Fruit fly (Drosophila melanogaster) whole organism, embryonic: ENCODE data around the gene CG9673.
A peak's percentile ranks its signal among the peaks of the same experiment; 100 is the strongest.

Experiments
- Adf1 ChIP-seq: fragments of 200-800 bp; sonication (Bioruptor generic); IDR thresholded peaks from 2 replicates; pipeline ENCODE4 v1.3.6; 2022; ENCODE audit warnings: missing biosample characterization, missing genetic modification characterization
- Awh ChIP-seq: fragments of 200-800 bp; sonication (Bioruptor generic); IDR thresholded peaks from 2 replicates; pipeline ENCODE4, ENCODE4 v1.3.6; 2022; ENCODE audit warnings: missing biosample characterization, missing genetic modification characterization
- B-H2 ChIP-seq: fragments of 200-800 bp; sonication (Bioruptor generic); optimal IDR thresholded peaks from 2 replicates; lab custom pipeline; 2018; ENCODE audit warnings: missing biosample characterization, mild to moderate bottlenecking, missing genetic modification characterization
- CG10366 ChIP-seq: fragments of 200-800 bp; sonication (Bioruptor generic); IDR thresholded peaks from 2 replicates; pipeline ENCODE4 v1.3.6; 2022; ENCODE audit warnings: missing biosample characterization, missing genetic modification characterization
- CG12744 ChIP-seq: fragments of 200-800 bp; sonication (Bioruptor generic); optimal IDR thresholded peaks from 2 replicates; lab custom pipeline; 2016; ENCODE audit warnings: missing biosample characterization, missing genetic modification characterization
- CG12942 ChIP-seq: fragments of 200-800 bp; sonication (Bioruptor generic); optimal IDR thresholded peaks from 3 replicates; lab custom pipeline; 2016; ENCODE audit warnings: missing biosample characterization, missing genetic modification characterization
- CG13894 ChIP-seq: fragments of 200-800 bp; sonication (Bioruptor generic); optimal IDR thresholded peaks from 3 replicates; lab custom pipeline; 2018; ENCODE audit warnings: missing biosample characterization, mild to moderate bottlenecking, missing genetic modification characterization, moderate library complexity
- CG14050 ChIP-seq: fragments of 200-800 bp; sonication (Bioruptor generic); IDR thresholded peaks from 3 replicates; pipeline ENCODE4 v1.3.6; 2022; ENCODE audit warnings: missing biosample characterization, missing genetic modification characterization
- CG16779 ChIP-seq: fragments of 200-800 bp; sonication (Bioruptor generic); IDR thresholded peaks from 2 replicates; pipeline ENCODE4 v1.3.6; 2022; ENCODE audit warnings: missing biosample characterization, missing genetic modification characterization
- CG17359 ChIP-seq: fragments of 200-800 bp; sonication (Bioruptor generic); optimal IDR thresholded peaks from 3 replicates; lab custom pipeline; 2018; ENCODE audit warnings: missing biosample characterization, mild to moderate bottlenecking, missing genetic modification characterization, moderate library complexity
- CG2712 ChIP-seq: fragments of 200-800 bp; optimal IDR thresholded peaks from 3 replicates; lab custom pipeline; 2019; ENCODE audit warnings: missing biosample characterization, mild to moderate bottlenecking, missing genetic modification characterization, moderate library complexity
- CG30020 ChIP-seq: fragments of 200-800 bp; optimal IDR thresholded peaks from 2 replicates; lab custom pipeline; 2019; ENCODE audit warnings: missing biosample characterization, mild to moderate bottlenecking, missing genetic modification characterization, moderate library complexity
- CG33557 ChIP-seq: fragments of 200-800 bp; sonication (Bioruptor generic); optimal IDR thresholded peaks from 2 replicates; lab custom pipeline; 2019; ENCODE audit warnings: missing biosample characterization, mild to moderate bottlenecking, missing genetic modification characterization, moderate library complexity
- CG8924 ChIP-seq: fragments of 200-800 bp; optimal IDR thresholded peaks from 3 replicates; lab custom pipeline; 2019; ENCODE audit warnings: missing biosample characterization, mild to moderate bottlenecking, missing genetic modification characterization, moderate library complexity
- CTCF ChIP-seq: fragments of 200-800 bp; sonication (Bioruptor generic); optimal IDR thresholded peaks from 2 replicates; lab custom pipeline; 2017; ENCODE audit warnings: missing biosample characterization, mild to moderate bottlenecking, missing genetic modification characterization, moderate library complexity
- Dbx ChIP-seq: fragments of 200-800 bp; sonication (Bioruptor generic); IDR thresholded peaks from 3 replicates; pipeline ENCODE4 v1.3.6; 2022; ENCODE audit warnings: missing biosample characterization, missing genetic modification characterization
- Deaf1 ChIP-seq: fragments of 200-800 bp; optimal IDR thresholded peaks from 3 replicates; lab custom pipeline; 2019; ENCODE audit warnings: missing biosample characterization, mild to moderate bottlenecking, missing genetic modification characterization, moderate library complexity
- Fer2 ChIP-seq: fragments of 200-800 bp; sonication (Bioruptor generic); optimal IDR thresholded peaks from 2 replicates; lab custom pipeline; 2018; ENCODE audit warnings: missing biosample characterization, mild to moderate bottlenecking, missing genetic modification characterization, moderate library complexity
- Hand ChIP-seq: fragments of 200-800 bp; sonication (Bioruptor generic); optimal IDR thresholded peaks from 2 replicates; lab custom pipeline; 2017; ENCODE audit warnings: mild to moderate bottlenecking, missing biosample characterization, missing genetic modification reagents, missing genetic modification characterization
- Hmr ChIP-seq: fragments of 200-800 bp; sonication (Bioruptor generic); optimal IDR thresholded peaks from 3 replicates; lab custom pipeline; 2017; ENCODE audit warnings: mild to moderate bottlenecking, missing biosample characterization, missing genetic modification reagents, missing genetic modification characterization
- Med ChIP-seq: fragments of 200-800 bp; sonication (Bioruptor generic); peaks from one replicate; lab custom pipeline; 2016; ENCODE audit warnings: missing biosample characterization, missing genetic modification characterization, mild to moderate bottlenecking, inconsistent platforms, moderate library complexity
- NC2β ChIP-seq: fragments of 200-800 bp; sonication (Bioruptor generic); optimal IDR thresholded peaks from 2 replicates; lab custom pipeline; 2016; ENCODE audit warnings: missing biosample characterization, missing genetic modification characterization
- Ravus ChIP-seq: fragments of 200-800 bp; sonication (Bioruptor generic); IDR thresholded peaks from 2 replicates; pipeline ENCODE4 v1.3.6; 2022; ENCODE audit warnings: missing biosample characterization, missing genetic modification characterization
- Xrp1 ChIP-seq: fragments of 200-800 bp; sonication (Bioruptor generic); IDR thresholded peaks from 2 replicates; pipeline ENCODE4 v1.3.6; 2022; ENCODE audit warnings: missing biosample characterization, missing genetic modification characterization
- cato ChIP-seq: fragments of 200-800 bp; sonication (Bioruptor generic); optimal IDR thresholded peaks from 2 replicates; lab custom pipeline; 2016; ENCODE audit warnings: missing biosample characterization, missing genetic modification characterization, borderline replicate concordance
- ci ChIP-seq: fragments of 200-800 bp; sonication (Bioruptor generic); IDR thresholded peaks from 3 replicates; pipeline ENCODE4 v1.3.6; 2022; ENCODE audit warnings: missing biosample characterization, missing genetic modification characterization
- dpn ChIP-seq, 2 experiments: fragments of 200-800 bp; sonication (Bioruptor generic); optimal IDR thresholded peaks; 3 replicates each; lab custom pipeline; 2016; ENCODE audit warnings: missing biosample characterization in 2 of 2, missing genetic modification characterization in 2 of 2
- ind ChIP-seq: fragments of 200-800 bp; sonication (Bioruptor generic); optimal IDR thresholded peaks from 3 replicates; lab custom pipeline; 2016; ENCODE audit warnings: missing biosample characterization, missing genetic modification characterization
- lbe ChIP-seq: fragments of 200-800 bp; sonication (Bioruptor generic); optimal IDR thresholded peaks from 2 replicates; lab custom pipeline; 2016; ENCODE audit warnings: missing biosample characterization, mild to moderate bottlenecking, missing genetic modification characterization
- maf-S ChIP-seq: fragments of 200-800 bp; sonication (Bioruptor generic); optimal IDR thresholded peaks from 2 replicates; lab custom pipeline; 2016; ENCODE audit warnings: missing biosample characterization, missing genetic modification characterization
- sd ChIP-seq: fragments of 200-800 bp; sonication (Bioruptor generic); optimal IDR thresholded peaks from 3 replicates; lab custom pipeline; 2018; ENCODE audit warnings: missing biosample characterization, mild to moderate bottlenecking, missing genetic modification characterization, moderate library complexity
- sens ChIP-seq: fragments of 200-800 bp; sonication (Bioruptor generic); peaks from one replicate; lab custom pipeline; 2016; ENCODE audit warnings: missing biosample characterization, missing genetic modification characterization
- sima ChIP-seq: fragments of 200-800 bp; sonication (Bioruptor generic); optimal IDR thresholded peaks from 2 replicates; lab custom pipeline; 2016; ENCODE audit warnings: missing biosample characterization, missing genetic modification characterization
- sob ChIP-seq: fragments of 200-800 bp; sonication (Bioruptor generic); IDR thresholded peaks from 2 replicates; pipeline ENCODE4 v1.3.6; 2022; ENCODE audit warnings: missing biosample characterization, missing genetic modification characterization
- sug ChIP-seq: fragments of 200-800 bp; optimal IDR thresholded peaks from 2 replicates; lab custom pipeline; 2019; ENCODE audit warnings: missing biosample characterization, mild to moderate bottlenecking, missing genetic modification characterization, moderate library complexity

The CG9673 gene

DNA sequence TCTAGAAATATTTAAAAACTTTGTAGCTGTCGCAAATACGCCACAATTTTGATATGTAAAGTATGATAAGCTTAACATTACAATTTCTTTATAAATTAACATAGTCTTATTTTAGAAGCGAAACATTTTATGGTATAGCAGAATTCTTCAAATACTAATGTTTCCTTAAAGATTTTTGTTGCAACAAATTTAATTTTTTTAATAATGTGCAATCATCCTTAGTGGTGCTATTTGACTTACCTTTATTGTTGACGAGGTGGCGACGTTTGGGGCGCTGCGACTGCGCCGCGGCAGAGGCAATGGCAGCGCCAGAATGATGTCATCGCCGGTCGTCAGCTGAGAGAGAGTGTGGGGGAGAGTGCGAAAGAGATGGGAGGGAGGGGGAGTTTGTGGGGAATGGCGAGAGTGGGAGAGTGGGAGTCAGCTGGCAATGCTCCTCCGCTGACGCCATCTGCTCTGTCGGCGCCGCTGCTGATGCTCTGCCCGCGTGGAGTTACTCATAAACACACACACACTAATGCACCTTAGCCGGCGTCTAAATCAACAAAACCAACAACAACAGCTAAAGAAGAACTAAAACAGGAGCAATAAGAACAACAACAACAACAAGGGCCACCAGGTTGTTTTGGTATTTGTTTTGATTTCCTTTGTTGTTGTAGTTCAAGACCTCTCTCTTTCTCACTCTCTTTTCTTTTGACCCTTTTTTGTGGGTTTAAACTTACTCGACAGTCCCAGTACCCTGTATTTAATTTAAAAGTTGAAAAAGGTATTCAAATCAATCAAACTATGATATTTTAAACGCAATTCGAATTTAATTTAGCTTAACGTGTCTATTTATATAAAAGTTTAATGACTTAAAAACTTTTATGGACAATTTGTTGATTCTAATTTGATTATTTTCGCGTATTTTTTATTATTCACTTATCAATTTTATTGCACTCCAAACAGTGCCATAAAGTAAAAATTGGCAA is 19.8 kb upstream of the CG9673 start (continued):
- peak; percentile 74 for TF ChIP-seq Xrp1
- peak; percentile 67 for TF ChIP-seq CG10366
- peak; percentile 56 for TF ChIP-seq Hand (GFP tag; lab: Kevin White, UChicago)

DNA sequence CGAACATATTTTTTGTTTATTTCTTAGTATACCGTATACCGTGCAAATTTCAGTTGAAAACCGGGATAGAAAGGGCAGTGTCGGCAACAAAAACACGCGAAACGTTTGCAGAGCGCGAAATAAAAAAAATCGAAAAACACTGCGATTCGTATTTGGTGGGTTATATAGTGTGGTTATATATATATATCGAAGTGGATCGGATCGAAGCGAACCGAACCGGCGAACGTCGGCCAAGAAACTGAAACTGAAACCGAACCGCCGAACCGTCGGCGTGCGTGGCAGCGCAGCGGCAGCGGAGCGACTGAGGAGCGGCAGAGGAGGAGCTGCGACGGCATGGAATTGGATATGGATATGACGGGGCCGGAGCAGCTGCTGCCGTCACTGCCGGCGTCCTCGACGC is 17.5 kb upstream of the CG9673 start, which contains the start of the genes CG32572 and CG34325:
Gene CG32572 (plus strand): TSS at position 16 of the 400 bp plus-strand sequence.
Gene CG34325 (minus strand): TSS at position 244 of the 400 bp plus-strand sequence.
- TF ChIP-seq CG14050 (GFP tag; lab: Robert Waterston, UW): peak; percentile 54; the same call in 1 of the 3 replicates
- TF ChIP-seq Med (GFP tag; lab: Kevin White, UChicago): peak; percentile 11
- TF ChIP-seq B-H2 (GFP tag; lab: Kevin White, UChicago): no peak
- 0 out of 2 replicates have a peak, but pooled peaks have one; percentile 8 for TF ChIP-seq CG16779 (GFP tag; lab: Robert Waterston, UW)
- 0 out of 3 replicates have a peak, but pooled peaks have one; percentile 16 for TF ChIP-seq ci (GFP tag; lab: Robert Waterston, UW)
- TF ChIP-seq Deaf1: peak; percentile 73
- peak; percentile 91 for TF ChIP-seq Adf1 (GFP tag; lab: Robert Waterston, UW)
- TF ChIP-seq CG12942 (GFP tag; lab: Kevin White, UChicago): no peak
- TF ChIP-seq sug: no peak
- TF ChIP-seq Dbx: no peak
- peak; percentile 17 for TF ChIP-seq sens
- TF ChIP-seq CG13894 (tag; lab: Kevin White, UChicago): peak; percentile 2
- no peak for TF ChIP-seq CG2712 (tag; lab: Kevin White, UChicago)

DNA sequence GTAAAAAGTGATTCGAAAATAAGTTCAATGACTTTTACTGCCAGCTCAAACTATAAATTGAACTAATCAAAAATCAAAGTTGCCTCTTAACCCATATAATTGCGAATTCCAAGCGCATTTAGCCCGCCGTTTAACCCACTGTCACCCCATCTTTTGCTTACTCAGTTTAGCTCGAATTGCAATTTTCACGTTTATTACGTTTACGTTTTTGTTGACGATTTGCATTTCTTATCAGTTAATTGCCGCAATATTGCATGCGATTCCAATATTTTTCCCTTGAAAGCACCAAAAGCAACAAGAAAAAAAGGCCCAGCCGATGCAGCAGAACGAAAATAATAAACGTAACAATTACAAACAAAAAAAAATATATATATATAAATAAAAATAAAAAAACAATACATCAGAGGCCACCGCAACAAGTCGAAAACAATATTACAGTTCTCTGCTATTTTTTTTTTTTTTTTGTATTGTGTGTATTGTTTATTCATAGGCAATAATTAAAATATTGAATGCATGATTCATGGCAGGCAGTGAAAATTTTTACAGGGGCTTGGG is 14.6 kb upstream of the CG9673 start:
- TF ChIP-seq CTCF (GFP tag; lab: Kevin White, UChicago) (no peak), CG33557 (GFP tag; lab: Kevin White, UChicago) (no peak), lbe (peak; percentile 6)
- TF ChIP-seq, all 482 proteins: peak for 1

DNA sequence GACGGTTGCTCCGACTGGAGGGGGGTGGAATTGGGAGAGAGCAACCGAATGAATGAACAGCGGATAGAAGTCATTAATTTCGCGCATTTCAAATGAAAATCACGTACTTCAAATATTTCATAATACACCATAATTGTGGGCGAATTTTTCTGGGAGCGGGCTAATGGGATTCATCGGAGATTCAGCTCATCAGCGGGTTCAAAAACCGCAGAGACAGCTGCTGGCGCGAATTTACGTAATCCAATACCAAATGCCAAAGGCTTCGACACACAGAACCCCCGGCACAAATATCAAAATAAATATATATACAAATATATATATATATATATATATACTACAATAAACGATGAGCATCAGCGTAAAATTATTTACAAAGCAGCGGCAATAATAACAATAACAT is 13.0 kb upstream of the CG9673 start:
- TF ChIP-seq Hmr (no peak), CG12744 (no peak), CG30020 (tag; lab: Kevin White, UChicago) (no peak), CG8924 (tag; lab: Kevin White, UChicago) (no peak), maf-S (GFP tag; lab: Kevin White, UChicago) (no peak), Awh (GFP tag; lab: Robert Waterston, UW) (no peak), Fer2 (no peak), Med (GFP tag; lab: Kevin White, UChicago) (no peak), sima (GFP tag; lab: Kevin White, UChicago) (no peak), dpn (GFP tag; optimal IDR thresholded peaks at IDR 0.05; lab: Kevin White, UChicago) (no peak), cato (GFP tag; lab: Kevin White, UChicago) (no peak), ind (GFP tag; lab: Kevin White, UChicago) (no peak), NC2β (GFP tag; lab: Kevin White, UChicago) (no peak), Ravus (GFP tag; lab: Robert Waterston, UW) (no peak), sens (no peak), sob (GFP tag; lab: Robert Waterston, UW) (no peak), CG17359 (tag; lab: Kevin White, UChicago) (no peak), sd (tag; lab: Kevin White, UChicago) (no peak)
